Fruit fly (Drosophila melanogaster) whole organism, embryonic: ENCODE results near the gene CG7557.

Experiments used
- ATbp ChIP-seq: fragments of 200-800 bp; sonication (Bioruptor generic); optimal IDR thresholded peaks from 2 replicates; lab custom pipeline; 2017; ENCODE audit warnings: missing biosample characterization, mild to moderate bottlenecking, missing genetic modification characterization, missing genetic modification reagents
- Blimp-1 ChIP-seq: fragments of 200-800 bp; sonication (Bioruptor generic); optimal IDR thresholded peaks from 3 replicates; lab custom pipeline; 2018; ENCODE audit warnings: missing biosample characterization, missing genetic modification characterization, mild to moderate bottlenecking, moderate library complexity, missing genetic modification reagents
- C15 ChIP-seq: fragments of 200-800 bp; sonication (Bioruptor generic); IDR thresholded peaks from 3 replicates; pipeline ENCODE4 v1.3.6; 2022; ENCODE audit warnings: missing biosample characterization, missing genetic modification characterization
- CG1233 ChIP-seq: fragments of 200-800 bp; sonication (Bioruptor generic); optimal IDR thresholded peaks from 4 replicates; lab custom pipeline; 2018; ENCODE audit warnings: missing biosample characterization, mild to moderate bottlenecking, missing genetic modification characterization
- CG12744 ChIP-seq: fragments of 200-800 bp; sonication (Bioruptor generic); optimal IDR thresholded peaks from 2 replicates; lab custom pipeline; 2016; ENCODE audit warnings: missing biosample characterization, missing genetic modification characterization
- CG1602 ChIP-seq: fragments of 200-800 bp; sonication (Bioruptor generic); optimal IDR thresholded peaks from 3 replicates; lab custom pipeline; 2016; ENCODE audit warnings: missing biosample characterization, missing genetic modification characterization
- CG1647 ChIP-seq: fragments of 200-800 bp; sonication (Bioruptor generic); optimal IDR thresholded peaks from 3 replicates; lab custom pipeline; 2016; ENCODE audit warnings: missing biosample characterization, missing genetic modification characterization
- CG17359 ChIP-seq: fragments of 200-800 bp; sonication (Bioruptor generic); optimal IDR thresholded peaks from 3 replicates; lab custom pipeline; 2018; ENCODE audit warnings: missing biosample characterization, mild to moderate bottlenecking, missing genetic modification characterization, moderate library complexity
- CG18476 ChIP-seq: fragments of 200-800 bp; sonication (Bioruptor generic); optimal IDR thresholded peaks from 2 replicates; lab custom pipeline; 2016; ENCODE audit warnings: missing biosample characterization, mild to moderate bottlenecking, missing genetic modification characterization
- CG32532 ChIP-seq: fragments of 200-800 bp; sonication (Bioruptor generic); IDR thresholded peaks from 2 replicates; pipeline ENCODE4 v1.3.6; 2022; ENCODE audit warnings: missing biosample characterization, missing genetic modification characterization
- CG33557 ChIP-seq: fragments of 200-800 bp; sonication (Bioruptor generic); optimal IDR thresholded peaks from 2 replicates; lab custom pipeline; 2019; ENCODE audit warnings: missing biosample characterization, mild to moderate bottlenecking, missing genetic modification characterization, moderate library complexity
- CG4424 ChIP-seq: fragments of 200-800 bp; sonication (Bioruptor generic); optimal IDR thresholded peaks from 3 replicates; lab custom pipeline; 2016; ENCODE audit warnings: missing biosample characterization, missing genetic modification characterization
- CG4820 ChIP-seq: fragments of 200-800 bp; sonication (Bioruptor generic); optimal IDR thresholded peaks from 3 replicates; lab custom pipeline; 2016; ENCODE audit warnings: missing biosample characterization, missing genetic modification characterization
- CG6813 ChIP-seq: fragments of 200-800 bp; sonication (Bioruptor generic); optimal IDR thresholded peaks from 2 replicates; lab custom pipeline; 2017; ENCODE audit warnings: missing biosample characterization, missing genetic modification characterization, mild to moderate bottlenecking, moderate library complexity, missing genetic modification reagents
- CG7357 ChIP-seq: fragments of 200-800 bp; sonication (Bioruptor generic); IDR thresholded peaks from 3 replicates; pipeline ENCODE4 v1.3.6; 2022; ENCODE audit warnings: missing biosample characterization, missing genetic modification characterization
- CG7839 ChIP-seq: fragments of 200-800 bp; sonication (Bioruptor generic); optimal IDR thresholded peaks from 3 replicates; lab custom pipeline; 2018; ENCODE audit warnings: missing biosample characterization, mild to moderate bottlenecking, missing genetic modification characterization, moderate library complexity
- CG7987 ChIP-seq: fragments of 200-800 bp; sonication (Bioruptor generic); optimal IDR thresholded peaks from 2 replicates; lab custom pipeline; 2018; ENCODE audit warnings: missing biosample characterization, mild to moderate bottlenecking, missing genetic modification characterization, moderate library complexity
- CG9876 ChIP-seq: fragments of 200-800 bp; sonication (Bioruptor generic); optimal IDR thresholded peaks from 2 replicates; lab custom pipeline; 2016; ENCODE audit warnings: missing biosample characterization, missing genetic modification characterization
- CG9932 ChIP-seq: fragments of 200-800 bp; sonication (Bioruptor generic); IDR thresholded peaks from 2 replicates; pipeline ENCODE4 v1.3.6; 2022; ENCODE audit warnings: missing biosample characterization, missing genetic modification characterization
- CTCF ChIP-seq: fragments of 200-800 bp; sonication (Bioruptor generic); optimal IDR thresholded peaks from 2 replicates; lab custom pipeline; 2017; ENCODE audit warnings: missing biosample characterization, mild to moderate bottlenecking, missing genetic modification characterization, moderate library complexity
- Fer1 ChIP-seq: fragments of 200-800 bp; sonication (Bioruptor generic); optimal IDR thresholded peaks from 2 replicates; lab custom pipeline; 2017; ENCODE audit warnings: missing biosample characterization, mild to moderate bottlenecking, missing genetic modification characterization
- HmgZ ChIP-seq: fragments of 200-800 bp; sonication (Bioruptor generic); optimal IDR thresholded peaks from 2 replicates; lab custom pipeline; 2018; ENCODE audit warnings: missing biosample characterization, mild to moderate bottlenecking, missing genetic modification characterization
- Hsf ChIP-seq: fragments of 200-800 bp; sonication (Bioruptor generic); optimal IDR thresholded peaks from 3 replicates; lab custom pipeline; 2016; ENCODE audit warnings: missing biosample characterization, missing genetic modification characterization
- Med ChIP-seq: fragments of 200-800 bp; sonication (Bioruptor generic); peaks from one replicate; lab custom pipeline; 2016; ENCODE audit warnings: missing biosample characterization, missing genetic modification characterization, mild to moderate bottlenecking, inconsistent platforms, moderate library complexity
- NK7.1 ChIP-seq: fragments of 200-800 bp; sonication (Bioruptor generic); optimal IDR thresholded peaks from 3 replicates; lab custom pipeline; 2016; ENCODE audit warnings: missing biosample characterization, missing genetic modification characterization
- Oli ChIP-seq: fragments of 200-800 bp; sonication (Bioruptor generic); optimal IDR thresholded peaks from 2 replicates; lab custom pipeline; 2018; ENCODE audit warnings: missing biosample characterization, mild to moderate bottlenecking, missing genetic modification characterization, moderate library complexity
- Rfx ChIP-seq: fragments of 200-800 bp; sonication (Bioruptor generic); IDR thresholded peaks from 2 replicates; pipeline ENCODE4 v1.3.6; 2022; ENCODE audit warnings: missing biosample characterization, missing genetic modification characterization
- Side ChIP-seq: fragments of 200-800 bp; sonication (Bioruptor generic); optimal IDR thresholded peaks from 2 replicates; lab custom pipeline; 2016; ENCODE audit warnings: missing biosample characterization, missing genetic modification characterization
- YL-1 ChIP-seq: fragments of 200-800 bp; sonication (Bioruptor generic); optimal IDR thresholded peaks from 3 replicates; lab custom pipeline; 2017; ENCODE audit warnings: missing biosample characterization, mild to moderate bottlenecking, missing genetic modification characterization
- abd-A ChIP-seq: fragments of 200-800 bp; sonication (Bioruptor generic); optimal IDR thresholded peaks from 3 replicates; lab custom pipeline; 2019; ENCODE audit warnings: missing biosample characterization, mild to moderate bottlenecking, missing genetic modification characterization, moderate library complexity
- bigmax ChIP-seq: fragments of 200-800 bp; sonication (Bioruptor generic); optimal IDR thresholded peaks from 2 replicates; lab custom pipeline; 2018; ENCODE audit warnings: missing biosample characterization, mild to moderate bottlenecking, missing genetic modification characterization
- dimm ChIP-seq: fragments of 200-800 bp; sonication (Bioruptor generic); IDR thresholded peaks from 2 replicates; pipeline ENCODE4 v1.3.6; 2022; ENCODE audit warnings: missing biosample characterization, missing genetic modification characterization
- ems ChIP-seq: fragments of 200-800 bp; sonication (Bioruptor generic); optimal IDR thresholded peaks from 3 replicates; lab custom pipeline; 2016; ENCODE audit warnings: missing biosample characterization, missing genetic modification characterization
- grau ChIP-seq: fragments of 200-800 bp; optimal IDR thresholded peaks from 3 replicates; lab custom pipeline; 2019; ENCODE audit warnings: missing biosample characterization, mild to moderate bottlenecking, missing genetic modification characterization, moderate library complexity
- kay ChIP-seq: fragments of 200-800 bp; sonication (Bioruptor generic); optimal IDR thresholded peaks from 2 replicates; lab custom pipeline; 2016; ENCODE audit warnings: missing biosample characterization, missing genetic modification characterization
- kni ChIP-seq: fragments of 200-800 bp; sonication (Bioruptor generic); optimal IDR thresholded peaks from 3 replicates; lab custom pipeline; 2017; ENCODE audit warnings: mild to moderate bottlenecking, missing biosample characterization, missing genetic modification reagents, missing genetic modification characterization
- lbe ChIP-seq: fragments of 200-800 bp; sonication (Bioruptor generic); optimal IDR thresholded peaks from 2 replicates; lab custom pipeline; 2016; ENCODE audit warnings: missing biosample characterization, mild to moderate bottlenecking, missing genetic modification characterization
- maf-S ChIP-seq: fragments of 200-800 bp; sonication (Bioruptor generic); optimal IDR thresholded peaks from 2 replicates; lab custom pipeline; 2016; ENCODE audit warnings: missing biosample characterization, missing genetic modification characterization
- nerfin-1 ChIP-seq: fragments of 200-800 bp; sonication (Bioruptor generic); optimal IDR thresholded peaks from 3 replicates; lab custom pipeline; 2019; ENCODE audit warnings: missing biosample characterization, mild to moderate bottlenecking, missing genetic modification characterization, moderate library complexity
- oc ChIP-seq: fragments of 200-800 bp; sonication (Bioruptor generic); optimal IDR thresholded peaks from 2 replicates; lab custom pipeline; 2018; ENCODE audit warnings: missing biosample characterization, mild to moderate bottlenecking, missing genetic modification characterization, moderate library complexity
- onecut ChIP-seq: fragments of 200-800 bp; sonication (Bioruptor generic); IDR thresholded peaks from 2 replicates; pipeline ENCODE4 v1.3.6; 2022; ENCODE audit warnings: missing biosample characterization, missing genetic modification characterization
- peb ChIP-seq: fragments of 200-800 bp; sonication (Bioruptor generic); IDR thresholded peaks from 2 replicates; pipeline ENCODE4 v1.3.6; 2022; ENCODE audit warnings: missing biosample characterization, missing genetic modification characterization
- run ChIP-seq: fragments of 200-800 bp; sonication (Bioruptor generic); optimal IDR thresholded peaks from 3 replicates; lab custom pipeline; 2018; ENCODE audit warnings: missing biosample characterization, mild to moderate bottlenecking, missing genetic modification characterization
- shn ChIP-seq: fragments of 200-800 bp; sonication (Bioruptor generic); optimal IDR thresholded peaks from 3 replicates; lab custom pipeline; 2016; ENCODE audit warnings: missing biosample characterization, missing genetic modification characterization
- sim ChIP-seq: fragments of 200-800 bp; sonication (Bioruptor generic); IDR thresholded peaks from 2 replicates; pipeline ENCODE4 v1.3.6; 2022; ENCODE audit warnings: missing biosample characterization, missing genetic modification characterization
- sna ChIP-seq: fragments of 200-800 bp; sonication (Bioruptor generic); IDR thresholded peaks from 2 replicates; pipeline ENCODE4 v1.3.6; 2022; ENCODE audit warnings: missing biosample characterization, missing genetic modification characterization; ENCODE audit not compliant: partially characterized antibody
- tna ChIP-seq: fragments of 200-800 bp; sonication (Bioruptor generic); IDR thresholded peaks from 2 replicates; pipeline ENCODE4 v1.3.6; 2022; ENCODE audit warnings: missing biosample characterization, missing genetic modification characterization; ENCODE audit not compliant: partially characterized antibody
- ttk ChIP-seq: fragments of 200-800 bp; sonication (Bioruptor generic); IDR thresholded peaks from 2 replicates; pipeline ENCODE4 v2.1.2; 2022; ENCODE audit warnings: missing biosample characterization, missing genetic modification characterization
- zf30C ChIP-seq: fragments of 200-800 bp; sonication (Bioruptor generic); optimal IDR thresholded peaks from 3 replicates; lab custom pipeline; 2018; ENCODE audit warnings: missing biosample characterization, mild to moderate bottlenecking, missing genetic modification characterization
- zfh1 ChIP-seq: fragments of 200-800 bp; sonication (Bioruptor generic); IDR thresholded peaks from 3 replicates; pipeline ENCODE4 v1.3.6; 2022; ENCODE audit warnings: missing biosample characterization, missing genetic modification characterization

CG7557 gene

DNA sequence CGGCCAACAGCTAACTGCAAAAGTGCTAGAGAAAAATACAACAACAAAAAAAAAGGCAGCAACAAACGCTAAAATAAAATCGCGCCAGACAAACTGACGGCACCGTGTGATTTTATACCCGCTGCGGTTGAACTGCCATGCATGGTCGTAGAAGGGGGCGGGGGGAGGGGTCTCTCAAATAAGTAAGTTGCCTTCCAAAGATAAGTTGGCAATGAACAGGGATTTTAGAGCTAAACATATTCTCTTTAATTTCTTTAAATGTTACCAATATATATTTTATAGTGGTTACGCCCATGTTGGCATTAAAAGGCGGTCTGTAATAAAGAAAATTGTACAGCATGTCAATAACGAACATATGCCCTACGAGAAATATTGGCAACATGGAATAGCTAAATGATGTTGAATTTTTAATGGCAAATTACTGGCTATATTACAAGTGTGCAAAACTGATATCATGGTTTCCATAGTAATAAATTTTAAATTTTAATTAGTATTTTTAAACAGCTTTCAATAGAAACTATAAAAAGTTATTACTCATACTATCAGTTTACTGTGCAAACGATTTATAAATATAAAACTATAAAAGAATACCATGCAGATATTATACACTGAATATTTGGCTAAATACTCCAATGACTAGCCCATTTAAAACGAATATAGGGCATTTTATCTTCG is 13.6 kb upstream of the CG7557 start (continued):
- TF ChIP-seq kni (GFP tag; lab: Kevin White, UChicago): no peak
- no peak for TF ChIP-seq sim
- TF ChIP-seq CG17359 (tag; lab: Kevin White, UChicago): peak; percentile 83
- TF ChIP-seq grau: peak; percentile 72
- TF ChIP-seq CG1233 (GFP tag; lab: Kevin White, UChicago): peak; percentile 49
- TF ChIP-seq CG9876: peak; percentile 9
- TF ChIP-seq maf-S (GFP tag; lab: Kevin White, UChicago): peak; percentile 39
- peak; percentile 12 for TF ChIP-seq kay (GFP tag; lab: Kevin White, UChicago)
- TF ChIP-seq CG9932 (GFP tag; lab: Robert Waterston, UW): peak; percentile 78
- TF ChIP-seq CG4424 (GFP tag; lab: Kevin White, UChicago): peak; percentile 62
- peak; percentile 76 for TF ChIP-seq ttk (GFP tag; lab: Robert Waterston, UW)
- TF ChIP-seq NK7.1: no peak
- no peak for TF ChIP-seq sna (GFP tag; lab: Robert Waterston, UW)
- TF ChIP-seq oc (tag; lab: Kevin White, UChicago): peak; percentile 71
- peak; percentile 64 for TF ChIP-seq CG1602 (GFP tag; lab: Kevin White, UChicago)
- TF ChIP-seq run (tag; lab: Kevin White, UChicago): peak; percentile 37
- TF ChIP-seq Blimp-1: peak; percentile 33
- TF ChIP-seq bigmax (GFP tag; lab: Kevin White, UChicago): no peak
- no peak for TF ChIP-seq CG18476 (GFP tag; lab: Kevin White, UChicago)
- peak; percentile 49 for TF ChIP-seq shn
- TF ChIP-seq zfh1 (GFP tag; lab: Robert Waterston, UW): peak; percentile 81
- peak; percentile 30 for TF ChIP-seq CG1647 (GFP tag; lab: Kevin White, UChicago)
- peak; percentile 53 for TF ChIP-seq onecut
- peak; percentile 77 for TF ChIP-seq ATbp (GFP tag; lab: Kevin White, UChicago)
- no peak for TF ChIP-seq YL-1 (GFP tag; lab: Kevin White, UChicago)
- peak; percentile 18 for TF ChIP-seq CG6813 (GFP tag; lab: Kevin White, UChicago)
- no peak for TF ChIP-seq CG4820
- peak; percentile 45 for TF ChIP-seq Side
- TF ChIP-seq ems (GFP tag; lab: Kevin White, UChicago): peak; percentile 53
- peak; percentile 62 for TF ChIP-seq HmgZ (tag; lab: Kevin White, UChicago)
- peak; percentile 78 for TF ChIP-seq CG32532 (GFP tag; lab: Robert Waterston, UW)
- no peak for TF ChIP-seq CG33557 (GFP tag; lab: Kevin White, UChicago)
- TF ChIP-seq dimm (GFP tag; lab: Robert Waterston, UW): peak; percentile 75
- no peak for TF ChIP-seq abd-A (tag; lab: Kevin White, UChicago)
- TF ChIP-seq nerfin-1 (tag; lab: Kevin White, UChicago): peak; percentile 44
- no peak for TF ChIP-seq zf30C (GFP tag; lab: Kevin White, UChicago)
- TF ChIP-seq CG12744 (GFP tag; lab: Kevin White, UChicago): peak; percentile 17
- peak; percentile 71 for TF ChIP-seq Hsf (GFP tag; lab: Kevin White, UChicago)
- peak; percentile 88 for TF ChIP-seq Oli (tag; lab: Kevin White, UChicago)
- TF ChIP-seq peb (GFP tag; lab: Robert Waterston, UW): no peak
- no peak for TF ChIP-seq tna (GFP tag; lab: Robert Waterston, UW)
- TF ChIP-seq Fer1 (GFP tag; lab: Kevin White, UChicago): peak; percentile 14
- peak; percentile 69 for TF ChIP-seq lbe (GFP tag; lab: Kevin White, UChicago)
- peak; percentile 87 for TF ChIP-seq Rfx (GFP tag; lab: Robert Waterston, UW)
- no peak for TF ChIP-seq CG7987 (GFP tag; lab: Kevin White, UChicago)
- TF ChIP-seq Med: peak; percentile 92
- TF ChIP-seq C15 (GFP tag; lab: Robert Waterston, UW): 0 out of 3 replicates have a peak, but pooled peaks have one; percentile 21
- no peak for TF ChIP-seq CTCF (GFP tag; lab: Kevin White, UChicago)
- peak; percentile 81 for TF ChIP-seq CG7839 (tag; lab: Kevin White, UChicago)
- peak; percentile 61; the same call in 2 of the 3 replicates for TF ChIP-seq CG7357 (GFP tag; lab: Robert Waterston, UW)
